Worm (Caenorhabditis elegans) whole organism, early embryonic: ENCODE results near the gene frpr-4.

Experiments used
- B0310.2 ChIP-seq: sonication (generic microtip); optimal IDR thresholded peaks from 2 replicates; lab custom pipeline; 2016; ENCODE audit warnings: mild to moderate bottlenecking, missing genetic modification characterization, missing compliant biosample characterization
- aly-1 ChIP-seq: sonication (generic microtip); optimal IDR thresholded peaks from 2 replicates; lab custom pipeline; 2016; ENCODE audit warnings: missing genetic modification characterization, missing compliant biosample characterization
- ama-1 ChIP-seq: fragments of 150-350 bp; optimal IDR thresholded peaks from 2 replicates; lab custom pipeline; 2014
- pes-1 ChIP-seq: fragments of 200-800 bp; sonication (Bioruptor generic); IDR thresholded peaks from 2 replicates; pipeline ENCODE4 v1.3.6; 2022; ENCODE audit warnings: missing genetic modification reagents, missing genetic modification characterization, missing compliant biosample characterization
- sea-1 ChIP-seq: fragments of 200-800 bp; sonication (Bioruptor generic); conservative IDR thresholded peaks from 2 replicates; pipeline ENCODE4 v1.3.6; 2022; ENCODE audit warnings: missing genetic modification characterization, missing compliant biosample characterization
- tra-4 ChIP-seq: sonication (generic microtip); optimal IDR thresholded peaks from 2 replicates; lab custom pipeline; 2017; ENCODE audit warnings: missing genetic modification characterization, missing compliant biosample characterization

ce11 chrII:5220648-5221047 lies 34.7 kb downstream of the frpr-4 start:
- no peak for TF ChIP-seq B0310.2 (tag; lab: Kevin White, UChicago)
- no peak for TF ChIP-seq ama-1 (lab: Kevin White, UChicago)
- TF ChIP-seq aly-1 (tag; lab: Kevin White, UChicago) = no peak
- no peak for TF ChIP-seq sea-1 (GFP tag; lab: Robert Waterston, UW)
- no peak for TF ChIP-seq tra-4 (tag; lab: Kevin White, UChicago)
- TF ChIP-seq pes-1 (GFP tag; lab: Robert Waterston, UW) = no peak
